Fruit fly (Drosophila melanogaster) whole organism, wandering third instar larva: ENCODE data around the gene stac.

Experiments
- Abd-B ChIP-seq: fragments of >200 bp; optimal IDR thresholded peaks from 2 replicates; lab custom pipeline; 2017; ENCODE audit warnings: missing biosample characterization, missing genetic modification characterization
- CG9705 ChIP-seq: fragments of 200-800 bp; sonication (Bioruptor generic); optimal IDR thresholded peaks from 2 replicates; lab custom pipeline; 2018; ENCODE audit warnings: missing biosample characterization, mild to moderate bottlenecking, missing genetic modification characterization
- Dfd ChIP-seq: fragments of >200 bp; optimal IDR thresholded peaks from 2 replicates; lab custom pipeline; 2017; ENCODE audit warnings: missing biosample characterization, missing genetic modification characterization
- Hnf4 ChIP-seq: fragments of 200-800 bp; sonication (Bioruptor generic); optimal IDR thresholded peaks from 2 replicates; lab custom pipeline; 2016; ENCODE audit warnings: missing biosample characterization, mild to moderate bottlenecking, missing genetic modification characterization
- OdsH ChIP-seq: fragments of 200-800 bp; sonication (Bioruptor generic); optimal IDR thresholded peaks from 2 replicates; lab custom pipeline; 2016; ENCODE audit warnings: missing biosample characterization, mild to moderate bottlenecking, missing genetic modification characterization
- Vsx2 ChIP-seq: fragments of 200-300, 225-300 bp; sonication (Bioruptor generic); optimal IDR thresholded peaks from 2 replicates; lab custom pipeline; 2018; ENCODE audit warnings: missing biosample characterization, missing genetic modification characterization; ENCODE audit not compliant: partially characterized antibody
- foxo ChIP-seq, 2 experiments: fragments of 200-800 bp; sonication (Bioruptor generic); optimal IDR thresholded peaks; 2 replicates in 1 of 2; 3 replicates in 1 of 2; lab custom pipeline; 2016 to 2017; ENCODE audit warnings: missing biosample characterization in 2 of 2, missing genetic modification characterization in 2 of 2
- fru ChIP-seq: fragments of 200-800 bp; sonication (Bioruptor generic); optimal IDR thresholded peaks from 3 replicates; lab custom pipeline; 2016; ENCODE audit warnings: missing biosample characterization, mild to moderate bottlenecking, missing genetic modification characterization
- h ChIP-seq: fragments of 200-800 bp; sonication (Bioruptor generic); optimal IDR thresholded peaks from 3 replicates; lab custom pipeline; 2016; ENCODE audit warnings: missing biosample characterization, mild to moderate bottlenecking, missing genetic modification characterization
- pan ChIP-seq: fragments of >200 bp; optimal IDR thresholded peaks from 2 replicates; lab custom pipeline; 2017
- sv ChIP-seq: fragments of 200-800 bp; sonication (Bioruptor generic); optimal IDR thresholded peaks from 3 replicates; lab custom pipeline; 2016; ENCODE audit warnings: missing biosample characterization, missing genetic modification characterization

- TF ChIP-seq sv (GFP tag; lab: Kevin White, UChicago) = no peak
- peak; percentile 51 for TF ChIP-seq fru (GFP tag; lab: Kevin White, UChicago)
- TF ChIP-seq pan (lab: Kevin White, UChicago) = no peak
- TF ChIP-seq Dfd (GFP tag; lab: Kevin White, UChicago) = no peak
- peak; percentile 59 for TF ChIP-seq h (GFP tag; lab: Kevin White, UChicago)
- peak in 1 of 2 experiments; percentile 58 for TF ChIP-seq foxo (GFP tag; optimal IDR thresholded peaks at IDR 0.05; lab: Kevin White, UChicago)
- no peak for TF ChIP-seq Abd-B (GFP tag; lab: Kevin White, UChicago)
- TF ChIP-seq Vsx2 (GFP tag; lab: Kevin White, UChicago) = no peak
- peak; percentile 22 for TF ChIP-seq OdsH (GFP tag; lab: Kevin White, UChicago)
- no peak for TF ChIP-seq CG9705 (GFP tag; lab: Kevin White, UChicago)
- TF ChIP-seq Hnf4 (GFP tag; lab: Kevin White, UChicago) = no peak
Observed at dm6 chr3R:25009745-25010446, 46.2 kb upstream of the stac start.
